Worm (Caenorhabditis elegans): ENCODE results near the gene R10E4.7.
A peak's percentile ranks its signal among the peaks of the same experiment; 100 is the strongest.

The R10E4.7 gene

DNA sequence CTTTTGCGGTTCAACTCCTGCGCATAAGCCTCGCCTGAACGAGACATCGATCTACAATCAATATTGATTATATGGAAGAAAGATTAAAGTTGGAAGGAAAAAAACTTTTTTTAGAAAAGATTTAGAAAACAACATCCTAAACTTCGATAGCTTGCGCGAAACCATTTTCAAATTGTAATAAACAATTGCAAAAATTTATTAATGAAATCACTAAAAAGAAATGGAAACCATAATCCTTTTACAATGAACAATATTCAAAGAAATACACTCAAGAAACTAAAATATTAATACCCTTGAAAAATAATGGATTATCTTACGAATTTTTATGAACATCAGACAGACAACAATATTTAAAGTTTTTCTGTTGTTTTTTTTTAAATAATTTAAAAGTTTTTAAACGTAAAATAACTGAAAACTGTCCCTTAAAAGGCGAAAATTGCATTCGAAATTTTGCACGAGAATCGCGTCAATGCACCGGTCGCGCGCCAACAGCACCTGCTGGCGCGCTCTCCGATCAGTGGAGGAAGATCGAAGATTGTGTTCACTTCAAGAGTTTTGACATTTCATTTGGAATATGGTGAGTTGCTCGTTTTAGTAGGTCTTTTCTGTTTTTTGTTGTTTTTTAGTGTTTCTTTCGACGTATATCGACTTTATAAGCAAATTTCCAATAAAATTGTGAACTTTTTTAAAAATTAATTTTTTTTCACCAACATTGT, 25.2 kb upstream of the R10E4.7 start, which contains the start of the genes sftb-1 and R10E4.1:
Gene sftb-1, minus strand, starts transcription at position 51 of the 716 bp plus-strand sequence.
Gene R10E4.1, plus strand, starts transcription at position 524 of the 716 bp plus-strand sequence.
- TF ChIP-seq aly-2 (tag; optimal IDR thresholded peaks at IDR 0.05) (no peak), hmg-11 (tag; optimal IDR thresholded peaks at IDR 0.05) (peak; percentile 41), unc-62 (GFP tag; optimal IDR thresholded peaks at IDR 0.05) (no peak), R02D3.7 (tag; optimal IDR thresholded peaks at IDR 0.05) (peak; percentile 58), skn-1 (tag; optimal IDR thresholded peaks at IDR 0.05) (no peak), ama-1 (optimal IDR thresholded peaks at IDR 0.05) (no peak), fkh-10 (GFP tag; optimal IDR thresholded peaks at IDR 0.05) (no peak), ceh-16 (tag; optimal IDR thresholded peaks at IDR 0.05) (no peak), lsy-12 (tag; optimal IDR thresholded peaks at IDR 0.05) (no peak), lin-39 (tag; optimal IDR thresholded peaks at IDR 0.05) (peak; percentile 77), nhr-43 (tag; optimal IDR thresholded peaks at IDR 0.05; ENCODE audit: poor library complexity, severe bottlenecking) (peak; percentile 30), ceh-28 (tag; optimal IDR thresholded peaks at IDR 0.05) (peak; percentile 22), fkh-2 (tag; optimal IDR thresholded peaks at IDR 0.05) (no peak), nhr-28 (tag; optimal IDR thresholded peaks at IDR 0.05) (no peak), nhr-12 (tag; optimal IDR thresholded peaks at IDR 0.05) (no peak), unc-39 (tag; optimal IDR thresholded peaks at IDR 0.05) (no peak), jun-1 (tag; optimal IDR thresholded peaks at IDR 0.05) (peak; percentile 37), nhr-23 (tag; optimal IDR thresholded peaks at IDR 0.05) (peak; percentile 71), nhr-67 (tag; optimal IDR thresholded peaks at IDR 0.05) (no peak), egl-5 (tag; optimal IDR thresholded peaks at IDR 0.05) (no peak), ztf-4 (tag; optimal IDR thresholded peaks at IDR 0.05) (no peak), nfya-1 (tag; optimal IDR thresholded peaks at IDR 0.05; ENCODE audit: insufficient read depth) (peak; percentile 82), sea-2 (GFP tag; optimal IDR thresholded peaks at IDR 0.05) (no peak), ceh-9 (tag; optimal IDR thresholded peaks at IDR 0.05) (no peak), elt-3 (tag; optimal IDR thresholded peaks at IDR 0.05) (no peak), ceh-82 (tag; optimal IDR thresholded peaks at IDR 0.05) (no peak), nhr-237 (tag; optimal IDR thresholded peaks at IDR 0.05) (no peak), lin-15B (tag; optimal IDR thresholded peaks at IDR 0.05) (peak; percentile 75), mdl-1 (tag; optimal IDR thresholded peaks at IDR 0.05) (no peak), pha-4 (tag; optimal IDR thresholded peaks at IDR 0.05) (peak; percentile 69), mml-1 (tag; optimal IDR thresholded peaks at IDR 0.05) (no peak), elt-1 (tag; optimal IDR thresholded peaks at IDR 0.05) (no peak), daf-12 (tag; optimal IDR thresholded peaks at IDR 0.05) (no peak), pqm-1 (tag; optimal IDR thresholded peaks at IDR 0.05) (peak; percentile 3), elt-2 (tag; optimal IDR thresholded peaks at IDR 0.05) (peak; percentile 30), ZK546.5 (tag; optimal IDR thresholded peaks at IDR 0.05) (no peak), snpc-4 (tag; optimal IDR thresholded peaks at IDR 0.05) (peak; percentile 81), nhr-11 (tag; optimal IDR thresholded peaks at IDR 0.05) (no peak), eor-1 (tag; optimal IDR thresholded peaks at IDR 0.05) (no peak), fos-1 (tag; optimal IDR thresholded peaks at IDR 0.05) (no peak), nhr-25 (tag; optimal IDR thresholded peaks at IDR 0.05) (peak; percentile 68), nhr-77 (tag; optimal IDR thresholded peaks at IDR 0.05) (no peak), nhr-76 (tag; optimal IDR thresholded peaks at IDR 0.05) (no peak), tbx-2 (tag; optimal IDR thresholded peaks at IDR 0.05) (peak; percentile 23), zag-1 (tag; optimal IDR thresholded peaks at IDR 0.05) (no peak), egl-27 (tag; optimal IDR thresholded peaks at IDR 0.05) (no peak), ztf-11 (tag; optimal IDR thresholded peaks at IDR 0.05) (no peak)
